Fruit fly (Drosophila melanogaster): ENCODE measurements around the gene apn.

The apn gene

dm6 chr3R:13273462-13273861 is 15.2 kb downstream of the apn start:
- TF ChIP-seq Rel (GFP tag; optimal IDR thresholded peaks at IDR 0.05) (no peak), Rel (tag; optimal IDR thresholded peaks at IDR 0.05) (peak; percentile 6), Hr83 (GFP tag; optimal IDR thresholded peaks at IDR 0.05; ENCODE audit: poor library complexity, severe bottlenecking) (no peak), dmrt93B (GFP tag; optimal IDR thresholded peaks at IDR 0.05) (no peak), tai (GFP tag; optimal IDR thresholded peaks at IDR 0.05) (no peak), psq (GFP tag; optimal IDR thresholded peaks at IDR 0.05) (no peak), Dfd (GFP tag; optimal IDR thresholded peaks at IDR 0.05) (no peak), Jra (GFP tag; optimal IDR thresholded peaks at IDR 0.05) (no peak), Mio (GFP tag; optimal IDR thresholded peaks at IDR 0.05) (no peak), Vsx2 (GFP tag; optimal IDR thresholded peaks at IDR 0.05; ENCODE audit: partially characterized antibody) (no peak), br (GFP tag; optimal IDR thresholded peaks at IDR 0.05) (no peak), Hnf4 (GFP tag; optimal IDR thresholded peaks at IDR 0.05) (no peak), foxo (GFP tag; optimal IDR thresholded peaks at IDR 0.05) (no peak), dsf (GFP tag; optimal IDR thresholded peaks at IDR 0.05; ENCODE audit: borderline replicate concordance) (no peak), N (GFP tag; optimal IDR thresholded peaks at IDR 0.05) (no peak), rgr (GFP tag; optimal IDR thresholded peaks at IDR 0.05) (no peak), Dif (GFP tag; optimal IDR thresholded peaks at IDR 0.05; ENCODE audit: partially characterized antibody) (peak; percentile 10), CG9705 (GFP tag; optimal IDR thresholded peaks at IDR 0.05) (no peak), lola (GFP tag; optimal IDR thresholded peaks at IDR 0.05) (no peak), HLH106 (tag; optimal IDR thresholded peaks at IDR 0.05) (no peak), h (GFP tag; optimal IDR thresholded peaks at IDR 0.05) (peak; percentile 10), pan (optimal IDR thresholded peaks at IDR 0.05) (no peak), brk (GFP tag; optimal IDR thresholded peaks at IDR 0.05) (no peak), CrebA (GFP tag; optimal IDR thresholded peaks at IDR 0.05; ENCODE audit: borderline replicate concordance) (no peak), CG32264 (GFP tag; optimal IDR thresholded peaks at IDR 0.05) (no peak), Sp1 (GFP tag; optimal IDR thresholded peaks at IDR 0.05) (no peak), OdsH (GFP tag; optimal IDR thresholded peaks at IDR 0.05) (peak; percentile 6), Abd-B (GFP tag; optimal IDR thresholded peaks at IDR 0.05) (no peak), usp (GFP tag; optimal IDR thresholded peaks at IDR 0.05) (no peak), ey (GFP tag; optimal IDR thresholded peaks at IDR 0.05) (no peak), Hr78 (GFP tag; optimal IDR thresholded peaks at IDR 0.05) (no peak)

- no peak for TF ChIP-seq h (GFP tag; optimal IDR thresholded peaks at IDR 0.05)
- TF ChIP-seq Abd-B (GFP tag; optimal IDR thresholded peaks at IDR 0.05): no peak
- peak; percentile 43 for TF ChIP-seq Hr83 (GFP tag; optimal IDR thresholded peaks at IDR 0.05; ENCODE audit: poor library complexity, severe bottlenecking)
- no peak for TF ChIP-seq br (GFP tag; optimal IDR thresholded peaks at IDR 0.05)
- TF ChIP-seq GATAd (GFP tag; optimal IDR thresholded peaks at IDR 0.05): no peak
- no peak for TF ChIP-seq Rel (GFP tag; optimal IDR thresholded peaks at IDR 0.05)
- peak; percentile 74 for TF ChIP-seq Rel (tag; optimal IDR thresholded peaks at IDR 0.05)
- TF ChIP-seq sage (GFP tag; optimal IDR thresholded peaks at IDR 0.05): no peak
Observed at dm6 chr3R:13271758-13272157, 16.9 kb downstream of the apn start, which contains the start of gene TBC1D5. TSS of gene TBC1D5 (minus strand) at chr3R:13272011.

dm6 chr3R:13270648-13271047 is 18.0 kb downstream of the apn start:
- TF ChIP-seq Hr83 (GFP tag; optimal IDR thresholded peaks at IDR 0.05; ENCODE audit: poor library complexity, severe bottlenecking) (no peak), Hnf4 (GFP tag; optimal IDR thresholded peaks at IDR 0.05) (no peak), dsf (GFP tag; optimal IDR thresholded peaks at IDR 0.05; ENCODE audit: borderline replicate concordance) (no peak), Rel (GFP tag; optimal IDR thresholded peaks at IDR 0.05) (no peak), Rel (tag; optimal IDR thresholded peaks at IDR 0.05) (peak; percentile 99), lola (GFP tag; optimal IDR thresholded peaks at IDR 0.05) (no peak)

dm6 chr3R:13264061-13264661 is 24.5 kb downstream of the apn start, which contains the start of gene Ravus:
TSS of gene Ravus (minus strand) at chr3R:13264061.
- TF ChIP-seq h (GFP tag; optimal IDR thresholded peaks at IDR 0.05) (no peak), Jra (GFP tag; optimal IDR thresholded peaks at IDR 0.05) (no peak), dl (GFP tag; optimal IDR thresholded peaks at IDR 0.05; ENCODE audit: insufficient read depth in 1 of 2, partially characterized antibody in 2 of 2) (no peak), OdsH (GFP tag; optimal IDR thresholded peaks at IDR 0.05) (peak; percentile 50), Rel (GFP tag; optimal IDR thresholded peaks at IDR 0.05) (no peak), Rel (tag; optimal IDR thresholded peaks at IDR 0.05) (peak; percentile 29), CG9705 (GFP tag; optimal IDR thresholded peaks at IDR 0.05) (peak; percentile 68), br (GFP tag; optimal IDR thresholded peaks at IDR 0.05) (peak; percentile 41), fru (GFP tag; optimal IDR thresholded peaks at IDR 0.05) (no peak), Dif (GFP tag; optimal IDR thresholded peaks at IDR 0.05; ENCODE audit: partially characterized antibody) (no peak), psq (GFP tag; optimal IDR thresholded peaks at IDR 0.05) (peak; percentile 38), sage (GFP tag; optimal IDR thresholded peaks at IDR 0.05) (no peak), Hr78 (GFP tag; optimal IDR thresholded peaks at IDR 0.05) (no peak), N (GFP tag; optimal IDR thresholded peaks at IDR 0.05) (no peak), jim (GFP tag; optimal IDR thresholded peaks at IDR 0.05) (no peak), dsf (GFP tag; optimal IDR thresholded peaks at IDR 0.05; ENCODE audit: borderline replicate concordance) (no peak), pan (optimal IDR thresholded peaks at IDR 0.05) (no peak), Hnf4 (GFP tag; optimal IDR thresholded peaks at IDR 0.05) (no peak), Mio (GFP tag; optimal IDR thresholded peaks at IDR 0.05) (no peak), foxo (GFP tag; optimal IDR thresholded peaks at IDR 0.05) (peak in 1 of 2 experiments; percentile 65), rgr (GFP tag; optimal IDR thresholded peaks at IDR 0.05) (peak; percentile 70), usp (GFP tag; optimal IDR thresholded peaks at IDR 0.05) (no peak), Myc (optimal IDR thresholded peaks at IDR 0.05) (peak; percentile 42), Sp1 (GFP tag; optimal IDR thresholded peaks at IDR 0.05) (peak; percentile 66), tai (GFP tag; optimal IDR thresholded peaks at IDR 0.05) (no peak), Abd-B (GFP tag; optimal IDR thresholded peaks at IDR 0.05) (no peak), GATAd (GFP tag; optimal IDR thresholded peaks at IDR 0.05) (no peak), brk (GFP tag; optimal IDR thresholded peaks at IDR 0.05) (no peak), Vsx2 (GFP tag; optimal IDR thresholded peaks at IDR 0.05; ENCODE audit: partially characterized antibody) (no peak), CrebA (GFP tag; optimal IDR thresholded peaks at IDR 0.05; ENCODE audit: borderline replicate concordance) (no peak), ey (GFP tag; optimal IDR thresholded peaks at IDR 0.05) (peak; percentile 59), dmrt93B (GFP tag; optimal IDR thresholded peaks at IDR 0.05) (no peak), Dfd (GFP tag; optimal IDR thresholded peaks at IDR 0.05) (no peak)
